Worm (Caenorhabditis elegans) whole organism, L4 larva: ENCODE results near the gene ceh-30.

ENCODE experiments used
- R02D3.7 ChIP-seq: fragments of 150-350 bp; sonication (generic microtip); optimal IDR thresholded peaks from 3 replicates; lab custom pipeline; 2014; ENCODE audit warnings: missing biosample characterization, missing genetic modification characterization
- aly-2 ChIP-seq: sonication (generic microtip); optimal IDR thresholded peaks from 2 replicates; lab custom pipeline; 2018; ENCODE audit warnings: missing biosample characterization, missing genetic modification characterization
- ama-1 ChIP-seq: fragments of 150-350 bp; optimal IDR thresholded peaks from 2 replicates; lab custom pipeline; 2014; ENCODE audit warnings: inconsistent platforms, mixed read lengths
- ceh-32 ChIP-seq: sonication (generic microtip); optimal IDR thresholded peaks from 2 replicates; lab custom pipeline; 2016; ENCODE audit warnings: mild to moderate bottlenecking, missing genetic modification characterization, missing compliant biosample characterization; ENCODE audit not compliant: poor library complexity
- egl-27 ChIP-seq: sonication (generic microtip); optimal IDR thresholded peaks from 3 replicates; lab custom pipeline; 2017; ENCODE audit warnings: missing biosample characterization, missing genetic modification reagents, missing genetic modification characterization
- hlh-30 ChIP-seq: sonication (generic microtip); optimal IDR thresholded peaks from 2 replicates; lab custom pipeline; 2017; ENCODE audit warnings: antibody characterized with exemption, mild to moderate bottlenecking, missing genetic modification characterization, missing compliant biosample characterization; ENCODE audit not compliant: insufficient read depth
- mdl-1 ChIP-seq, 2 experiments: fragments of 150-350 bp in 1 of 2; sonication (generic microtip) in 1 of 2; optimal IDR thresholded peaks; 2 replicates each; lab custom pipeline; 2014 to 2017; ENCODE audit warnings: missing biosample characterization in 2 of 2, missing genetic modification characterization in 2 of 2
- nhr-11 ChIP-seq: fragments of 150-350 bp; optimal IDR thresholded peaks from 2 replicates; lab custom pipeline; 2014; ENCODE audit warnings: missing biosample characterization, missing genetic modification characterization
- nhr-41 ChIP-seq: fragments of 200-800 bp; sonication (Bioruptor generic); IDR thresholded peaks from 2 replicates; pipeline ENCODE4 v1.3.6; 2022; ENCODE audit warnings: missing genetic modification reagents, missing genetic modification characterization, missing compliant biosample characterization
- pha-4 ChIP-seq, 2 experiments: fragments of 150-350 bp in 1 of 2; fragments of 200-800 bp in 1 of 2; sonication (Bioruptor generic) in 1 of 2; IDR thresholded peaks in 1 of 2; optimal IDR thresholded peaks in 1 of 2; 2 replicates each; pipeline versions ENCODE4 v1.3.6 to Lab custom; 2014 to 2022; ENCODE audit warnings: missing genetic modification characterization in 2 of 2, missing genetic modification reagents in 2 of 2, missing biosample characterization in 1 of 2, missing compliant biosample characterization in 1 of 2
- pqm-1 ChIP-seq: sonication (generic microtip); optimal IDR thresholded peaks from 2 replicates; lab custom pipeline; 2017; ENCODE audit warnings: missing biosample characterization, missing genetic modification characterization
- set-16 ChIP-seq: fragments of 200-800 bp; sonication (Bioruptor generic); IDR thresholded peaks from 2 replicates; pipeline ENCODE4 v1.3.6; 2022; ENCODE audit warnings: missing genetic modification reagents, missing genetic modification characterization, missing compliant biosample characterization
- snpc-4 ChIP-seq: fragments of 150-350 bp; optimal IDR thresholded peaks from 2 replicates; lab custom pipeline; 2014; ENCODE audit warnings: missing biosample characterization, missing genetic modification characterization
- unc-62 ChIP-seq, 3 experiments: fragments of 150-350 bp in 1 of 3; sonication (generic microtip); optimal IDR thresholded peaks in 2 of 3; peaks in 1 of 3; 1 replicate in 1 of 3; 2 replicates in 2 of 3; lab custom pipeline; 2014 to 2017; ENCODE audit warnings: missing biosample characterization in 3 of 3, missing genetic modification characterization in 3 of 3, missing genetic modification reagents in 3 of 3, missing genotype in 1 of 3

ce11 chrX:3021466-3021865 is 41.9 kb upstream of the ceh-30 start:
- TF ChIP-seq ceh-32 (tag; lab: Kevin White, UChicago): no peak
- TF ChIP-seq aly-2 (tag; lab: Kevin White, UChicago): no peak
- TF ChIP-seq mdl-1 (tag; optimal IDR thresholded peaks at IDR 0.05; lab: Kevin White, UChicago): no peak
- TF ChIP-seq egl-27: no peak
- TF ChIP-seq ama-1 (lab: Kevin White, UChicago): no peak
- TF ChIP-seq set-16 (GFP tag; lab: Robert Waterston, UW): no peak
- TF ChIP-seq R02D3.7 (tag; lab: Kevin White, UChicago): no peak
- no peak for TF ChIP-seq pha-4 (GFP tag; IDR thresholded peaks at IDR 0.05; lab: Robert Waterston, UW)
- TF ChIP-seq pha-4 (tag; optimal IDR thresholded peaks at IDR 0.05; lab: Kevin White, UChicago): no peak
- no peak for TF ChIP-seq unc-62 (GFP tag; optimal IDR thresholded peaks at IDR 0.05 in 1 of 2; lab: Kevin White, UChicago)
- no peak for TF ChIP-seq unc-62 (tag; optimal IDR thresholded peaks at IDR 0.05; lab: Kevin White, UChicago)
- TF ChIP-seq pqm-1 (tag; lab: Kevin White, UChicago): no peak
- TF ChIP-seq hlh-30 (tag; lab: Kevin White, UChicago): no peak
- no peak for TF ChIP-seq snpc-4 (tag; lab: Kevin White, UChicago)
- no peak for TF ChIP-seq nhr-41 (GFP tag; lab: Robert Waterston, UW)
- no peak for TF ChIP-seq nhr-11 (tag; lab: Kevin White, UChicago)
